Worm (Caenorhabditis elegans) whole organism, L1 larva: ENCODE measurements around the gene lgc-39.

Source experiments
- C16A3.4 ChIP-seq: fragments of 150-350 bp; optimal IDR thresholded peaks from 2 replicates; lab custom pipeline; 2014; ENCODE audit warnings: missing biosample characterization, missing genetic modification characterization
- Y116A8C.19 ChIP-seq: sonication (generic microtip); optimal IDR thresholded peaks from 2 replicates; lab custom pipeline; 2016; ENCODE audit warnings: missing compliant biosample characterization, missing genetic modification characterization, borderline replicate concordance
- aha-1 ChIP-seq: fragments of 150-350 bp; optimal IDR thresholded peaks from 2 replicates; lab custom pipeline; 2014; ENCODE audit warnings: missing biosample characterization, missing genetic modification characterization
- aly-2 ChIP-seq: fragments of 150-350 bp; optimal IDR thresholded peaks from 2 replicates; lab custom pipeline; 2014; ENCODE audit warnings: missing biosample characterization, missing genetic modification characterization
- ama-1 ChIP-seq: fragments of 150-350 bp; optimal IDR thresholded peaks from 2 replicates; lab custom pipeline; 2014
- blmp-1 ChIP-seq: fragments of 150-350 bp; optimal IDR thresholded peaks from 2 replicates; lab custom pipeline; 2014; ENCODE audit warnings: missing biosample characterization, missing genetic modification characterization
- ceh-82 ChIP-seq, 3 experiments: fragments of 150-350 bp in 1 of 3; sonication (generic microtip) in 2 of 3; optimal IDR thresholded peaks; 2 replicates each; lab custom pipeline; 2014 to 2017; ENCODE audit warnings: missing biosample characterization in 3 of 3, missing genetic modification characterization in 3 of 3
- ceh-88 ChIP-seq: fragments of 200-800 bp; sonication (Bioruptor generic); IDR thresholded peaks from 2 replicates; pipeline ENCODE4 v1.3.6; 2022; ENCODE audit warnings: missing genetic modification characterization, missing compliant biosample characterization
- ceh-90 ChIP-seq: sonication (generic microtip); optimal IDR thresholded peaks from 2 replicates; lab custom pipeline; 2016; ENCODE audit warnings: missing genetic modification characterization, missing compliant biosample characterization
- dpl-1 ChIP-seq, 3 experiments: fragments of 150-350 bp in 2 of 3; sonication (generic microtip) in 1 of 3; optimal IDR thresholded peaks; 2 replicates each; lab custom pipeline; 2014 to 2017; ENCODE audit warnings: missing biosample characterization in 3 of 3, missing genetic modification characterization in 3 of 3, missing genetic modification reagents in 3 of 3
- dsc-1 ChIP-seq: sonication (generic microtip); optimal IDR thresholded peaks from 2 replicates; lab custom pipeline; 2016; ENCODE audit warnings: mild to moderate bottlenecking, missing genetic modification characterization, missing compliant biosample characterization
- efl-1 ChIP-seq, 4 experiments: fragments of 150-350 bp; optimal IDR thresholded peaks in 3 of 4; peaks in 1 of 4; 1 replicate in 1 of 4; 2 replicates in 3 of 4; lab custom pipeline; 2014; ENCODE audit warnings: missing biosample characterization in 2 of 4, missing genetic modification characterization in 2 of 4, missing genetic modification reagents in 2 of 4
- egl-13 ChIP-seq: sonication (generic microtip); optimal IDR thresholded peaks from 2 replicates; lab custom pipeline; 2016; ENCODE audit warnings: missing genotype, missing genetic modification reagents, missing genetic modification characterization, missing compliant biosample characterization
- elt-2 ChIP-seq: sonication (generic microtip); optimal IDR thresholded peaks from 2 replicates; lab custom pipeline; 2016; ENCODE audit warnings: missing genetic modification characterization, mild to moderate bottlenecking, inconsistent platforms, missing compliant biosample characterization, missing genetic modification reagents
- fkh-4 ChIP-seq: sonication (generic microtip); optimal IDR thresholded peaks from 2 replicates; lab custom pipeline; 2016; ENCODE audit warnings: missing compliant biosample characterization, missing genetic modification characterization, borderline replicate concordance
- grh-1 ChIP-seq: fragments of 200-800 bp; sonication (Bioruptor generic); IDR thresholded peaks from 2 replicates; pipeline ENCODE4 v1.3.6; 2022; ENCODE audit warnings: missing genetic modification reagents, missing genetic modification characterization, missing compliant biosample characterization
- hlh-17 ChIP-seq: fragments of 200-800 bp; sonication (Bioruptor generic); optimal IDR thresholded peaks from 2 replicates; lab custom pipeline; 2018; ENCODE audit warnings: missing genetic modification characterization, mild to moderate bottlenecking, missing compliant biosample characterization, moderate library complexity, borderline replicate concordance
- lin-14 ChIP-seq: fragments of 200-800 bp; sonication (Bioruptor generic); optimal IDR thresholded peaks from 2 replicates; lab custom pipeline; 2018; ENCODE audit warnings: mild to moderate bottlenecking, missing genetic modification characterization, moderate library complexity, missing compliant biosample characterization
- lin-15B ChIP-seq: fragments of 150-350 bp; sonication (generic microtip); optimal IDR thresholded peaks from 3 replicates; lab custom pipeline; 2014; ENCODE audit warnings: missing biosample characterization, missing genetic modification characterization
- lin-35 ChIP-seq, 2 experiments: fragments of 150-350 bp; optimal IDR thresholded peaks; 2 replicates each; lab custom pipeline; 2014; ENCODE audit warnings: missing biosample characterization in 2 of 2, missing genetic modification characterization in 2 of 2, missing genetic modification reagents in 2 of 2
- mab-9 ChIP-seq: fragments of 200-800 bp; sonication (Bioruptor generic); IDR thresholded peaks from 2 replicates; pipeline ENCODE4 v1.3.6; 2022; ENCODE audit warnings: missing genetic modification reagents, missing genetic modification characterization, missing compliant biosample characterization
- mdl-1 ChIP-seq, 2 experiments: fragments of 150-350 bp; optimal IDR thresholded peaks; 2 replicates each; lab custom pipeline; 2014 to 2017; ENCODE audit warnings: missing biosample characterization in 2 of 2, missing genetic modification characterization in 2 of 2, inconsistent platforms in 1 of 2
- nhr-11 ChIP-seq: fragments of 150-350 bp; optimal IDR thresholded peaks from 2 replicates; lab custom pipeline; 2014; ENCODE audit warnings: missing biosample characterization, missing genetic modification characterization
- nhr-12 ChIP-seq: sonication (generic microtip); optimal IDR thresholded peaks from 2 replicates; lab custom pipeline; 2017; ENCODE audit warnings: missing biosample characterization, missing genetic modification characterization
- nhr-237 ChIP-seq: fragments of 150-350 bp; optimal IDR thresholded peaks from 2 replicates; lab custom pipeline; 2014; ENCODE audit warnings: missing biosample characterization, missing genetic modification characterization
- nhr-76 ChIP-seq: sonication (generic microtip); optimal IDR thresholded peaks from 2 replicates; lab custom pipeline; 2017; ENCODE audit warnings: missing biosample characterization, missing genetic modification characterization
- nhr-77 ChIP-seq: fragments of 150-350 bp; optimal IDR thresholded peaks from 2 replicates; lab custom pipeline; 2014; ENCODE audit warnings: missing biosample characterization, missing genetic modification characterization
- nhr-84 ChIP-seq: sonication (generic microtip); optimal IDR thresholded peaks from 2 replicates; lab custom pipeline; 2017; ENCODE audit warnings: missing biosample characterization, missing genetic modification characterization
- nhr-85 ChIP-seq: sonication (generic microtip); peaks from one replicate; lab custom pipeline; 2016; ENCODE audit warnings: missing genetic modification characterization, inconsistent platforms, missing compliant biosample characterization
- pax-3 ChIP-seq: fragments of 200-800 bp; sonication (Bioruptor generic); optimal IDR thresholded peaks from 2 replicates; lab custom pipeline; 2018; ENCODE audit warnings: mild to moderate bottlenecking, missing genetic modification characterization, moderate library complexity, missing compliant biosample characterization
- pqm-1 ChIP-seq: sonication (generic microtip); optimal IDR thresholded peaks from 3 replicates; lab custom pipeline; 2017; ENCODE audit warnings: missing biosample characterization, missing genetic modification characterization
- rnt-1 ChIP-seq: sonication (generic microtip); optimal IDR thresholded peaks from 2 replicates; lab custom pipeline; 2016; ENCODE audit warnings: mild to moderate bottlenecking, missing genetic modification characterization, moderate library complexity, missing compliant biosample characterization
- skn-1 ChIP-seq: fragments of 150-350 bp; optimal IDR thresholded peaks from 2 replicates; lab custom pipeline; 2014; ENCODE audit warnings: missing biosample characterization, missing genetic modification characterization
- snpc-4 ChIP-seq: fragments of 150-350 bp; optimal IDR thresholded peaks from 2 replicates; lab custom pipeline; 2014; ENCODE audit warnings: missing biosample characterization, missing genetic modification characterization
- sptf-1 ChIP-seq: fragments of 150-350 bp; optimal IDR thresholded peaks from 2 replicates; lab custom pipeline; 2014; ENCODE audit warnings: missing biosample characterization, missing genetic modification characterization
- sup-37 ChIP-seq: fragments of 200-800 bp; sonication (Bioruptor generic); optimal IDR thresholded peaks from 2 replicates; lab custom pipeline; 2018; ENCODE audit warnings: mild to moderate bottlenecking, missing genetic modification characterization, missing compliant biosample characterization
- tbx-2 ChIP-seq: sonication (generic microtip); optimal IDR thresholded peaks from 2 replicates; lab custom pipeline; 2016; ENCODE audit warnings: missing genetic modification characterization, missing compliant biosample characterization
- tlp-1 ChIP-seq: fragments of 150-350 bp; optimal IDR thresholded peaks from 2 replicates; lab custom pipeline; 2014; ENCODE audit warnings: missing biosample characterization, missing genetic modification characterization
- unc-130 ChIP-seq: fragments of 150-350 bp; optimal IDR thresholded peaks from 2 replicates; lab custom pipeline; 2017; ENCODE audit warnings: missing biosample characterization, missing genetic modification characterization, inconsistent platforms
- unc-86 ChIP-seq: sonication (generic microtip); optimal IDR thresholded peaks from 2 replicates; lab custom pipeline; 2016; ENCODE audit warnings: missing genetic modification characterization, missing compliant biosample characterization
- unc-98 ChIP-seq: fragments of 200-800 bp; sonication (Bioruptor generic); IDR thresholded peaks from 2 replicates; pipeline ENCODE4 v1.3.6; 2022; ENCODE audit warnings: missing genetic modification characterization, missing compliant biosample characterization
- xbp-1 ChIP-seq: sonication (generic microtip); optimal IDR thresholded peaks from 2 replicates; lab custom pipeline; 2016; ENCODE audit warnings: missing genetic modification characterization, missing compliant biosample characterization
- ztf-4 ChIP-seq: fragments of 150-350 bp; optimal IDR thresholded peaks from 2 replicates; lab custom pipeline; 2014; ENCODE audit warnings: missing biosample characterization, missing genetic modification characterization

Gene lgc-39

DNA sequence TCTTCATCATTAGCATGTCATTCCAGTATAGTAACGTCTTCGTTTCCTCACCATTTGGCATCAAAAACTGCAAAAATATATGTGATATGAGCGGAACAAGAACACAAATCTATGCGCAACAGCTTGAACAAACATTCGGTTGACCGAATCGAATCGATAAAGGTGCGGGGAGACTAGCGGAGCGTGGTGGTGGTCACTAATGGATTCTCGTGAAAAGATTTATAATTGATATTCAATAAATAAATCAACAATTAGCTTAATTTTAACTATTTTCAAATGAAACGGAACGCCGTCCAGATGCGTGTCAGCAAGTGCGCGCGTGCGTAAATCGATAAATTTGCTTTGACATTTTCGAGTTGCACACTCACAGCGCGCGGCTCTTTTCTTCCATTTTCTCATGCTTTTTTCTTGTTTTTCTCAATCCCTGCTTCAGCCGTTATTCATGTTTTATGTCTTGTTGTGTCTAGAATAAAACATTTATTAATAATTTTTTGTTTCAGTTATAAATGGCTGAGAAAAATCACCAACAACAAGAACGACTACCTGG is 45.7 kb downstream of the lgc-39 start, which contains the start of the genes C13F10.8, C13F10.6 and kxd-1:
Gene C13F10.8, minus strand, starts transcription at position 51 of the 547 bp plus-strand sequence.
Gene C13F10.6, minus strand, starts transcription at position 67 of the 547 bp plus-strand sequence.
Gene kxd-1, plus strand, starts transcription at position 497 of the 547 bp plus-strand sequence.
- TF ChIP-seq skn-1 (tag; lab: Kevin White, UChicago): no peak
- TF ChIP-seq C16A3.4: no peak
- TF ChIP-seq unc-130 (tag; lab: Kevin White, UChicago): no peak
- no peak for TF ChIP-seq pax-3 (tag; lab: Kevin White, UChicago)
- TF ChIP-seq nhr-84 (tag; lab: Kevin White, UChicago): no peak
- TF ChIP-seq unc-86 (tag; lab: Kevin White, UChicago): no peak
- no peak for TF ChIP-seq dsc-1 (tag; lab: Kevin White, UChicago)
- TF ChIP-seq sptf-1 (tag; lab: Kevin White, UChicago): no peak
- TF ChIP-seq nhr-11 (tag; lab: Kevin White, UChicago): no peak
- no peak for TF ChIP-seq egl-13 (tag; lab: Kevin White, UChicago)
- TF ChIP-seq ceh-90 (tag; lab: Kevin White, UChicago): no peak
- no peak for TF ChIP-seq nhr-77 (tag; lab: Kevin White, UChicago)
- TF ChIP-seq tlp-1: no peak
- no peak for TF ChIP-seq nhr-237
- TF ChIP-seq rnt-1 (tag; lab: Kevin White, UChicago): no peak
- TF ChIP-seq pqm-1 (tag; lab: Kevin White, UChicago): no peak
- TF ChIP-seq efl-1 (optimal IDR thresholded peaks at IDR 0.05; lab: Kevin White, UChicago): no peak
- peak in 1 of 2 experiments; percentile 93 for TF ChIP-seq efl-1 (GFP tag; optimal IDR thresholded peaks at IDR 0.05 in 1 of 2; lab: Kevin White, UChicago)
- peak; percentile 48 for TF ChIP-seq nhr-85 (tag; lab: Kevin White, UChicago)
- peak in 1 of 3 experiments; percentile 40 for TF ChIP-seq dpl-1 (GFP tag; optimal IDR thresholded peaks at IDR 0.05; lab: Kevin White, UChicago)
- TF ChIP-seq ama-1 (lab: Kevin White, UChicago): no peak
- TF ChIP-seq nhr-76 (tag; lab: Kevin White, UChicago): no peak
- TF ChIP-seq aha-1 (tag; lab: Kevin White, UChicago): no peak
- TF ChIP-seq snpc-4 (tag; lab: Kevin White, UChicago): no peak
- peak; percentile 46 for TF ChIP-seq lin-14 (GFP tag; lab: Kevin White, UChicago)
- no peak for TF ChIP-seq blmp-1
- TF ChIP-seq unc-98 (GFP tag; lab: Robert Waterston, UW): no peak
- no peak for TF ChIP-seq grh-1 (GFP tag; lab: Robert Waterston, UW)
- no peak for TF ChIP-seq xbp-1 (tag; lab: Kevin White, UChicago)
- no peak for TF ChIP-seq fkh-4
- no peak for TF ChIP-seq elt-2 (tag; lab: Kevin White, UChicago)
- peak in 1 of 2 experiments; percentile 42 for TF ChIP-seq lin-35 (GFP tag; optimal IDR thresholded peaks at IDR 0.05; lab: Kevin White, UChicago)
- TF ChIP-seq nhr-12 (tag; lab: Kevin White, UChicago): no peak
- no peak for TF ChIP-seq tbx-2 (tag; lab: Kevin White, UChicago)
- TF ChIP-seq sup-37 (GFP tag; lab: Kevin White, UChicago): no peak
- TF ChIP-seq ztf-4 (tag; lab: Kevin White, UChicago): no peak
- no peak for TF ChIP-seq ceh-82 (tag; optimal IDR thresholded peaks at IDR 0.05; lab: Kevin White, UChicago)
- no peak for TF ChIP-seq mdl-1 (tag; optimal IDR thresholded peaks at IDR 0.05; lab: Kevin White, UChicago)
- TF ChIP-seq ceh-88: no peak
- TF ChIP-seq lin-15B: no peak
- TF ChIP-seq Y116A8C.19 (tag; lab: Kevin White, UChicago): no peak
- no peak for TF ChIP-seq hlh-17 (GFP tag; lab: Kevin White, UChicago)
- no peak for TF ChIP-seq aly-2 (tag; lab: Kevin White, UChicago)
- no peak for TF ChIP-seq mab-9 (GFP tag; lab: Robert Waterston, UW)
